Worm (Caenorhabditis elegans): Measurements from ENCODE around the gene C34C12.12.

DNA sequence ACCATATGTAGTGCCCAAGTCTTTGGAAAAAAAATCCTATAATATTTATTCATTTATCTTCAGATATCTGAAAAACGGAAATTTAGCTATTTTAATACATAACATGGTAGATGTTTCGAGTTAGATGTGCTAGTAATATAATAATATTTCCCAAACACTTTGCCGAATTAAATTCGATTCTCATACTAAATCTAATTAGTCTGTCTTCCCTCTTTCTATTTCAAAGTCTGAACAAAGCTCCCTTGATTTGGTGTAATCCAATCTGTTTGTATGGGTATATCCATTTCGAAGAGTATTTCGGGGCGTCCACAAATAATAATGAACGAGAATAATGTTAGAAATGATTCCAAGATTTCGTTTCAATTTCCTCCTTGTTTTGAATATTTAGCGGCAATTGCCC lies 38.6 kb upstream of the C34C12.12 start:
- TF ChIP-seq madf-8 (GFP tag; conservative IDR thresholded peaks at IDR 0.05): no peak
- TF ChIP-seq B0336.3 (GFP tag; IDR thresholded peaks at IDR 0.05): no peak
- no peak for TF ChIP-seq F57A8.1 (GFP tag; optimal IDR thresholded peaks at IDR 0.05)
- TF ChIP-seq somi-1 (GFP tag; optimal IDR thresholded peaks at IDR 0.05): no peak
- TF ChIP-seq xnd-1 (tag; optimal IDR thresholded peaks at IDR 0.05): no peak
- TF ChIP-seq F22D6.2 (tag; optimal IDR thresholded peaks at IDR 0.05): no peak
- TF ChIP-seq F55B11.4 (tag; optimal IDR thresholded peaks at IDR 0.05; ENCODE audit: borderline replicate concordance, insufficient read depth): no peak
- no peak for TF ChIP-seq F49E8.2 (tag; optimal IDR thresholded peaks at IDR 0.05; ENCODE audit: insufficient read depth)
- TF ChIP-seq mcd-1 (GFP tag; IDR thresholded peaks at IDR 0.05): no peak
- no peak for TF ChIP-seq dpl-1 (GFP tag; optimal IDR thresholded peaks at IDR 0.05)
- TF ChIP-seq him-1 (tag; optimal IDR thresholded peaks at IDR 0.05): no peak
